Worm (Caenorhabditis elegans) whole organism, L1 larva: ENCODE measurements around the gene Y51H7C.10.
A peak's percentile ranks its signal among the peaks of the same experiment; 100 is the strongest.

ENCODE experiments used
- C04F5.9 ChIP-seq: sonication (generic microtip); optimal IDR thresholded peaks from 2 replicates; lab custom pipeline; 2016; ENCODE audit warnings: missing genetic modification characterization, missing compliant biosample characterization
- F16B12.6 ChIP-seq: fragments of 150-350 bp; optimal IDR thresholded peaks from 2 replicates; lab custom pipeline; 2014; ENCODE audit warnings: missing biosample characterization, missing genetic modification characterization
- aly-2 ChIP-seq: fragments of 150-350 bp; optimal IDR thresholded peaks from 2 replicates; lab custom pipeline; 2014; ENCODE audit warnings: missing biosample characterization, missing genetic modification characterization
- ama-1 ChIP-seq: fragments of 150-350 bp; optimal IDR thresholded peaks from 2 replicates; lab custom pipeline; 2014
- ceh-63 ChIP-seq: fragments of 200-800 bp; sonication (Bioruptor generic); optimal IDR thresholded peaks from 2 replicates; lab custom pipeline; 2018; ENCODE audit warnings: mild to moderate bottlenecking, missing genetic modification characterization, missing compliant biosample characterization
- ceh-88 ChIP-seq: fragments of 200-800 bp; sonication (Bioruptor generic); IDR thresholded peaks from 2 replicates; pipeline ENCODE4 v1.3.6; 2022; ENCODE audit warnings: missing genetic modification characterization, missing compliant biosample characterization
- ces-1 ChIP-seq: fragments of 150-350 bp; optimal IDR thresholded peaks from 2 replicates; lab custom pipeline; 2014; ENCODE audit warnings: missing biosample characterization, missing genetic modification reagents, missing genetic modification characterization
- dpl-1 ChIP-seq, 3 experiments: fragments of 150-350 bp in 2 of 3; sonication (generic microtip) in 1 of 3; optimal IDR thresholded peaks; 2 replicates each; lab custom pipeline; 2014 to 2017; ENCODE audit warnings: missing biosample characterization in 3 of 3, missing genetic modification characterization in 3 of 3, missing genetic modification reagents in 3 of 3
- efl-3 ChIP-seq: fragments of 200-800 bp; sonication (Bioruptor generic); optimal IDR thresholded peaks from 2 replicates; lab custom pipeline; 2018; ENCODE audit warnings: mild to moderate bottlenecking, missing genetic modification characterization, missing compliant biosample characterization
- egl-13 ChIP-seq: sonication (generic microtip); optimal IDR thresholded peaks from 2 replicates; lab custom pipeline; 2016; ENCODE audit warnings: missing genotype, missing genetic modification reagents, missing genetic modification characterization, missing compliant biosample characterization
- egl-27 ChIP-seq, 2 experiments: fragments of 150-350 bp in 1 of 2; sonication (generic microtip); optimal IDR thresholded peaks; 3 replicates each; lab custom pipeline; 2017 to 2018; ENCODE audit warnings: missing biosample characterization in 2 of 2, missing genetic modification characterization in 2 of 2, missing genetic modification reagents in 2 of 2
- elt-2 ChIP-seq: sonication (generic microtip); optimal IDR thresholded peaks from 2 replicates; lab custom pipeline; 2016; ENCODE audit warnings: missing genetic modification characterization, mild to moderate bottlenecking, inconsistent platforms, missing compliant biosample characterization, missing genetic modification reagents
- ets-5 ChIP-seq: fragments of 200-800 bp; sonication (Bioruptor generic); IDR thresholded peaks from 2 replicates; pipeline ENCODE4 v1.3.6; 2022; ENCODE audit warnings: missing genetic modification characterization, missing compliant biosample characterization
- fkh-4 ChIP-seq: sonication (generic microtip); optimal IDR thresholded peaks from 2 replicates; lab custom pipeline; 2016; ENCODE audit warnings: missing compliant biosample characterization, missing genetic modification characterization, borderline replicate concordance
- fkh-8 ChIP-seq: sonication (generic microtip); optimal IDR thresholded peaks from 2 replicates; lab custom pipeline; 2016; ENCODE audit warnings: mild to moderate bottlenecking, missing genetic modification characterization, missing compliant biosample characterization
- fos-1 ChIP-seq: fragments of 150-350 bp; optimal IDR thresholded peaks from 2 replicates; lab custom pipeline; 2014; ENCODE audit warnings: missing biosample characterization, missing genetic modification characterization
- grh-1 ChIP-seq: fragments of 200-800 bp; sonication (Bioruptor generic); IDR thresholded peaks from 2 replicates; pipeline ENCODE4 v1.3.6; 2022; ENCODE audit warnings: missing genetic modification reagents, missing genetic modification characterization, missing compliant biosample characterization
- hpl-2 ChIP-seq: fragments of 150-350 bp; optimal IDR thresholded peaks from 2 replicates; lab custom pipeline; 2014; ENCODE audit warnings: missing biosample characterization, missing genetic modification reagents, missing genetic modification characterization
- irx-1 ChIP-seq: sonication (generic microtip); optimal IDR thresholded peaks from 2 replicates; lab custom pipeline; 2016; ENCODE audit warnings: missing genetic modification characterization, missing compliant biosample characterization
- isw-1 ChIP-seq: fragments of 200-800 bp; sonication (Bioruptor generic); IDR thresholded peaks from 2 replicates; pipeline ENCODE4 v1.3.6; 2022; ENCODE audit warnings: missing genetic modification characterization, missing compliant biosample characterization
- lir-3 ChIP-seq: sonication (generic microtip); optimal IDR thresholded peaks from 2 replicates; lab custom pipeline; 2016; ENCODE audit warnings: mild to moderate bottlenecking, missing genetic modification characterization, moderate library complexity, missing compliant biosample characterization; ENCODE audit not compliant: poor library complexity
- lsy-2 ChIP-seq, 2 experiments: fragments of 150-350 bp; optimal IDR thresholded peaks; 2 replicates each; lab custom pipeline; 2014; ENCODE audit warnings: missing biosample characterization in 2 of 2, missing genetic modification characterization in 2 of 2
- mdl-1 ChIP-seq, 2 experiments: fragments of 150-350 bp; optimal IDR thresholded peaks; 2 replicates each; lab custom pipeline; 2014 to 2017; ENCODE audit warnings: missing biosample characterization in 2 of 2, missing genetic modification characterization in 2 of 2, inconsistent platforms in 1 of 2
- mef-2 ChIP-seq: fragments of 150-350 bp; optimal IDR thresholded peaks from 2 replicates; lab custom pipeline; 2014; ENCODE audit warnings: missing biosample characterization, missing genetic modification characterization
- nhr-19 ChIP-seq: fragments of 200-800 bp; sonication (Bioruptor generic); conservative IDR thresholded peaks from 2 replicates; pipeline ENCODE4 v1.3.6; 2022; ENCODE audit warnings: missing genetic modification characterization, missing compliant biosample characterization
- nhr-28 ChIP-seq: fragments of 150-350 bp; optimal IDR thresholded peaks from 2 replicates; lab custom pipeline; 2014; ENCODE audit warnings: missing biosample characterization, missing genetic modification characterization
- nhr-76 ChIP-seq: sonication (generic microtip); optimal IDR thresholded peaks from 2 replicates; lab custom pipeline; 2017; ENCODE audit warnings: missing biosample characterization, missing genetic modification characterization
- nhr-77 ChIP-seq: fragments of 150-350 bp; optimal IDR thresholded peaks from 2 replicates; lab custom pipeline; 2014; ENCODE audit warnings: missing biosample characterization, missing genetic modification characterization
- nhr-85 ChIP-seq: sonication (generic microtip); peaks from one replicate; lab custom pipeline; 2016; ENCODE audit warnings: missing genetic modification characterization, inconsistent platforms, missing compliant biosample characterization
- nhr-90 ChIP-seq: sonication (generic microtip); optimal IDR thresholded peaks from 2 replicates; lab custom pipeline; 2016; ENCODE audit warnings: mild to moderate bottlenecking, missing genetic modification characterization, missing compliant biosample characterization; ENCODE audit not compliant: poor library complexity
- pag-3 ChIP-seq: sonication (generic microtip); optimal IDR thresholded peaks from 2 replicates; lab custom pipeline; 2017; ENCODE audit warnings: missing genetic modification characterization, mild to moderate bottlenecking, missing compliant biosample characterization, antibody characterized with exemption, borderline replicate concordance; ENCODE audit not compliant: insufficient read depth
- pax-3 ChIP-seq: fragments of 200-800 bp; sonication (Bioruptor generic); optimal IDR thresholded peaks from 2 replicates; lab custom pipeline; 2018; ENCODE audit warnings: mild to moderate bottlenecking, missing genetic modification characterization, moderate library complexity, missing compliant biosample characterization
- pqm-1 ChIP-seq: sonication (generic microtip); optimal IDR thresholded peaks from 3 replicates; lab custom pipeline; 2017; ENCODE audit warnings: missing biosample characterization, missing genetic modification characterization
- skn-1 ChIP-seq: fragments of 150-350 bp; optimal IDR thresholded peaks from 2 replicates; lab custom pipeline; 2014; ENCODE audit warnings: missing biosample characterization, missing genetic modification characterization
- sox-4 ChIP-seq: sonication (generic microtip); optimal IDR thresholded peaks from 2 replicates; lab custom pipeline; 2016; ENCODE audit warnings: missing genetic modification characterization, missing compliant biosample characterization
- sptf-1 ChIP-seq: fragments of 150-350 bp; optimal IDR thresholded peaks from 2 replicates; lab custom pipeline; 2014; ENCODE audit warnings: missing biosample characterization, missing genetic modification characterization
- sup-37 ChIP-seq: fragments of 200-800 bp; sonication (Bioruptor generic); optimal IDR thresholded peaks from 2 replicates; lab custom pipeline; 2018; ENCODE audit warnings: mild to moderate bottlenecking, missing genetic modification characterization, missing compliant biosample characterization
- swsn-7 ChIP-seq: sonication (generic microtip); optimal IDR thresholded peaks from 2 replicates; lab custom pipeline; 2016; ENCODE audit warnings: missing genetic modification characterization, missing compliant biosample characterization
- tbx-2 ChIP-seq: sonication (generic microtip); optimal IDR thresholded peaks from 2 replicates; lab custom pipeline; 2016; ENCODE audit warnings: missing genetic modification characterization, missing compliant biosample characterization
- unc-30 ChIP-seq: sonication (generic microtip); optimal IDR thresholded peaks from 2 replicates; lab custom pipeline; 2017; ENCODE audit warnings: missing biosample characterization, missing genetic modification characterization
- unc-86 ChIP-seq: sonication (generic microtip); optimal IDR thresholded peaks from 2 replicates; lab custom pipeline; 2016; ENCODE audit warnings: missing genetic modification characterization, missing compliant biosample characterization
- vab-15 ChIP-seq: sonication (generic microtip); optimal IDR thresholded peaks from 2 replicates; lab custom pipeline; 2017; ENCODE audit warnings: missing genotype, mild to moderate bottlenecking, missing genetic modification characterization, missing compliant biosample characterization
- xbp-1 ChIP-seq: sonication (generic microtip); optimal IDR thresholded peaks from 2 replicates; lab custom pipeline; 2016; ENCODE audit warnings: missing genetic modification characterization, missing compliant biosample characterization
- zag-1 ChIP-seq: fragments of 150-350 bp; optimal IDR thresholded peaks from 2 replicates; lab custom pipeline; 2014; ENCODE audit warnings: missing biosample characterization, missing genetic modification characterization
- ztf-4 ChIP-seq: fragments of 150-350 bp; optimal IDR thresholded peaks from 2 replicates; lab custom pipeline; 2014; ENCODE audit warnings: missing biosample characterization, missing genetic modification characterization

Y51H7C.10 gene

ce11 chrII:1397703-1398102 is 25.9 kb downstream of the Y51H7C.10 start, which contains the start of gene F54D12.8:
Gene F54D12.8 (minus strand): TSS chrII:1398038.
- TF ChIP-seq efl-3 (GFP tag; lab: Kevin White, UChicago) (no peak), ceh-63 (GFP tag; lab: Kevin White, UChicago) (no peak), C04F5.9 (tag; lab: Kevin White, UChicago) (no peak), sptf-1 (no peak), ztf-4 (tag; lab: Kevin White, UChicago) (no peak), swsn-7 (tag; lab: Kevin White, UChicago) (no peak), ceh-88 (no peak), unc-30 (no peak), nhr-19 (GFP tag; lab: Robert Waterston, UW) (no peak), sox-4 (no peak), lsy-2 (tag; optimal IDR thresholded peaks at IDR 0.05; lab: Kevin White, UChicago) (no peak)

DNA sequence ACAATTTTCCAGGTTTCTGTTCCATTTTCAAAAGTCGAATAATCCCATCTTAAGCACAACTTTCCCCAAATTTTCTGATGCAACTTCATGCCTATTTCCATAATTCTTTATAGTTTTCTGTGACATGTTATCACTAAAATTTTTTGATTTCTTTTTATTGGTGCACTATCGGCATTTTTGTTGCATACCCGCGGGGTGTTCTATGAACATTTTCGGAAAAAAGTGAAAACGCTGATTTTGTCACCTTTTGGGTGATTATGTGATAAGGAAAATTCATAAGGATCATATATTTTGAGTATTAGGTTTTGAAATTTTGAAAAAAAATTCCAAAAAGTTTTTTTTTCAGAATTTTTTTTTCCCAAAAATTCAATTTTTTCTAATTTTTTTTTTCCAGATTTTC is 37.1 kb downstream of the Y51H7C.10 start, which contains the start of gene aat-7:
Gene aat-7 (plus strand): TSS at position 393 of the 400 bp plus-strand sequence.
- TF ChIP-seq elt-2 (peak; percentile 89), pqm-1 (tag; lab: Kevin White, UChicago) (peak; percentile 74), mef-2 (tag; lab: Kevin White, UChicago) (no peak), hpl-2 (no peak), pax-3 (no peak), nhr-76 (tag; lab: Kevin White, UChicago) (no peak), egl-13 (no peak), ztf-4 (tag; lab: Kevin White, UChicago) (no peak), aly-2 (tag; lab: Kevin White, UChicago) (no peak), ama-1 (lab: Kevin White, UChicago) (no peak), nhr-90 (peak; percentile 3), lir-3 (tag; lab: Kevin White, UChicago) (no peak), egl-27 (tag; optimal IDR thresholded peaks at IDR 0.05; lab: Kevin White, UChicago) (no peak), skn-1 (no peak), fkh-4 (no peak), irx-1 (no peak), dpl-1 (GFP tag; optimal IDR thresholded peaks at IDR 0.05; lab: Kevin White, UChicago) (no peak)

DNA sequence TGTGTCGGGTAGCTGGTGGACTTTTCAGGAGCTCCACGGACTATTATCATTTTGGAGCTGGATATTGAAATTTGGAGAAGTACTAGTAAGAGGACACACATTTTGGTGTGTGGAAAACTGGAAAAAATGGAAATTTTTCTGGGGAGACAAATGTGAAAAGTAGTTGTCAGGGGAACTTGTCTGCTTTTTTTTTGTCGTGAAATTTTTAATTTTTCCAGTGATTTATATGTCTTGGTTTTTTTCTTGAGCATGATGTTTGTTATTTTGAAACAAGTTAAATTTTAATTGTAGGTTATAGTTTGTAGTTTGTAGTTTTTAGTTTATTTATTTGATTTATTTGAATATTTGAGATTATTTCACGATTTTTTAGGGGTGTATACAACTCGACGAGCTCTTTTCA is 38.3 kb downstream of the Y51H7C.10 start, which contains the start of gene F54D12.7:
Gene F54D12.7 (minus strand): TSS at position 101 of the 400 bp plus-strand sequence.
- TF ChIP-seq ceh-63 (GFP tag; lab: Kevin White, UChicago) (no peak), egl-13 (no peak), dpl-1 (GFP tag; optimal IDR thresholded peaks at IDR 0.05; lab: Kevin White, UChicago) (no peak), isw-1 (GFP tag; lab: Robert Waterston, UW) (no peak), unc-86 (no peak), F16B12.6 (tag; lab: Kevin White, UChicago) (no peak), ama-1 (lab: Kevin White, UChicago) (no peak), ces-1 (no peak), vab-15 (tag; lab: Kevin White, UChicago) (no peak), ets-5 (GFP tag; lab: Robert Waterston, UW) (no peak), zag-1 (tag; lab: Kevin White, UChicago) (no peak), fkh-8 (tag; lab: Kevin White, UChicago) (no peak), elt-2 (no peak)

ce11 chrII:1381618-1382017 is 41.9 kb downstream of the Y51H7C.10 start, which contains the start of gene F54D12.9:
Gene F54D12.9 (minus strand): TSS chrII:1381718.
- TF ChIP-seq swsn-7 (tag; lab: Kevin White, UChicago) (no peak), unc-86 (no peak), xbp-1 (no peak), fkh-4 (no peak), grh-1 (no peak), fos-1 (tag; lab: Kevin White, UChicago) (no peak), elt-2 (no peak), pag-3 (tag; lab: Kevin White, UChicago) (no peak), sox-4 (no peak), aly-2 (tag; lab: Kevin White, UChicago) (no peak), tbx-2 (no peak), nhr-85 (no peak), nhr-28 (tag; lab: Kevin White, UChicago) (no peak), hpl-2 (no peak), sup-37 (GFP tag; lab: Kevin White, UChicago) (no peak), ceh-63 (GFP tag; lab: Kevin White, UChicago) (no peak), nhr-77 (tag; lab: Kevin White, UChicago) (no peak), mdl-1 (tag; optimal IDR thresholded peaks at IDR 0.05; lab: Kevin White, UChicago) (no peak)
- TF ChIP-seq, all 84 proteins: peak for 0
